Worm (Caenorhabditis elegans) whole organism, late embryonic: Measurements from ENCODE around the gene Y42G9A.3.

ENCODE experiments used
- C38D4.7 ChIP-seq: fragments of 200-800 bp; sonication (Bioruptor generic); optimal IDR thresholded peaks from 2 replicates; lab custom pipeline; 2018; ENCODE audit warnings: mild to moderate bottlenecking, missing genetic modification characterization, moderate library complexity, missing compliant biosample characterization
- K09A11.1 ChIP-seq: sonication (generic microtip); optimal IDR thresholded peaks from 2 replicates; lab custom pipeline; 2017; ENCODE audit warnings: antibody characterized with exemption, mild to moderate bottlenecking, missing genetic modification characterization, missing compliant biosample characterization; ENCODE audit not compliant: insufficient read depth
- ceh-18 ChIP-seq: sonication (generic microtip); optimal IDR thresholded peaks from 2 replicates; lab custom pipeline; 2016; ENCODE audit warnings: missing genetic modification characterization, missing compliant biosample characterization
- ceh-19 ChIP-seq: fragments of 200-800 bp; sonication (Bioruptor generic); optimal IDR thresholded peaks from 2 replicates; lab custom pipeline; 2018; ENCODE audit warnings: mild to moderate bottlenecking, missing genetic modification characterization, missing compliant biosample characterization
- ceh-2 ChIP-seq: sonication (generic microtip); optimal IDR thresholded peaks from 2 replicates; lab custom pipeline; 2016; ENCODE audit warnings: missing genotype, missing genetic modification characterization, missing compliant biosample characterization
- ceh-24 ChIP-seq: sonication (generic microtip); optimal IDR thresholded peaks from 2 replicates; lab custom pipeline; 2016; ENCODE audit warnings: mild to moderate bottlenecking, missing genetic modification characterization, missing compliant biosample characterization
- ceh-30 ChIP-seq: fragments of 150-350 bp; optimal IDR thresholded peaks from 2 replicates; lab custom pipeline; 2014; ENCODE audit warnings: missing biosample characterization, missing genetic modification characterization
- ceh-48 ChIP-seq: sonication (generic microtip); optimal IDR thresholded peaks from 2 replicates; lab custom pipeline; 2016; ENCODE audit warnings: missing genetic modification characterization, inconsistent platforms, missing compliant biosample characterization
- che-1 ChIP-seq: sonication (generic microtip); optimal IDR thresholded peaks from 2 replicates; lab custom pipeline; 2016; ENCODE audit warnings: mild to moderate bottlenecking, missing genetic modification characterization, missing compliant biosample characterization
- elt-2 ChIP-seq: sonication (generic microtip); optimal IDR thresholded peaks from 2 replicates; lab custom pipeline; 2016; ENCODE audit warnings: missing genetic modification reagents, missing genetic modification characterization, missing compliant biosample characterization
- fax-1 ChIP-seq: sonication (generic microtip); optimal IDR thresholded peaks from 2 replicates; lab custom pipeline; 2016; ENCODE audit warnings: missing genotype, missing genetic modification characterization, missing compliant biosample characterization
- fkh-10 ChIP-seq: fragments of 150-350 bp; optimal IDR thresholded peaks from 2 replicates; lab custom pipeline; 2014; ENCODE audit warnings: missing biosample characterization, missing genetic modification reagents, missing genetic modification characterization
- gmeb-2 ChIP-seq: sonication (generic microtip); optimal IDR thresholded peaks from 2 replicates; lab custom pipeline; 2016; ENCODE audit warnings: missing genetic modification characterization, inconsistent platforms, missing compliant biosample characterization
- hlh-15 ChIP-seq: sonication (generic microtip); optimal IDR thresholded peaks from 2 replicates; lab custom pipeline; 2016; ENCODE audit warnings: missing genetic modification characterization, missing compliant biosample characterization
- hlh-30 ChIP-seq: sonication (generic microtip); optimal IDR thresholded peaks from 2 replicates; lab custom pipeline; 2017; ENCODE audit warnings: antibody characterized with exemption, missing genetic modification characterization, missing compliant biosample characterization; ENCODE audit not compliant: insufficient read depth
- hlh-6 ChIP-seq: sonication (generic microtip); optimal IDR thresholded peaks from 2 replicates; lab custom pipeline; 2016; ENCODE audit warnings: missing genotype, missing genetic modification characterization, missing compliant biosample characterization
- hlh-8 ChIP-seq: sonication (generic microtip); optimal IDR thresholded peaks from 2 replicates; lab custom pipeline; 2016; ENCODE audit warnings: missing genotype, missing genetic modification characterization, missing compliant biosample characterization
- lim-6 ChIP-seq: sonication (generic microtip); optimal IDR thresholded peaks from 2 replicates; lab custom pipeline; 2016; ENCODE audit warnings: missing genetic modification characterization, missing compliant biosample characterization
- mec-3 ChIP-seq: sonication (generic microtip); optimal IDR thresholded peaks from 2 replicates; lab custom pipeline; 2016; ENCODE audit warnings: borderline replicate concordance, missing genetic modification characterization, missing compliant biosample characterization
- nfya-1 ChIP-seq: sonication (generic microtip); optimal IDR thresholded peaks from 2 replicates; lab custom pipeline; 2017; ENCODE audit warnings: missing genetic modification characterization, mild to moderate bottlenecking, missing compliant biosample characterization, antibody characterized with exemption, moderate library complexity
- nhr-11 ChIP-seq: fragments of 150-350 bp; optimal IDR thresholded peaks from 2 replicates; lab custom pipeline; 2014; ENCODE audit warnings: missing biosample characterization, missing genetic modification characterization
- npax-4 ChIP-seq: sonication (generic microtip); optimal IDR thresholded peaks from 2 replicates; lab custom pipeline; 2016; ENCODE audit warnings: missing genetic modification characterization, missing compliant biosample characterization
- pag-3 ChIP-seq: sonication (generic microtip); optimal IDR thresholded peaks from 2 replicates; lab custom pipeline; 2016; ENCODE audit warnings: missing compliant biosample characterization, missing genetic modification characterization, borderline replicate concordance
- pax-1 ChIP-seq: fragments of 150-350 bp; optimal IDR thresholded peaks from 2 replicates; lab custom pipeline; 2014; ENCODE audit warnings: missing biosample characterization, missing genetic modification characterization
- pqm-1 ChIP-seq: sonication (generic microtip); optimal IDR thresholded peaks from 2 replicates; lab custom pipeline; 2016; ENCODE audit warnings: missing genetic modification characterization, missing compliant biosample characterization
- tbx-2 ChIP-seq: sonication (generic microtip); optimal IDR thresholded peaks from 2 replicates; lab custom pipeline; 2016; ENCODE audit warnings: missing genetic modification characterization, missing compliant biosample characterization
- tbx-7 ChIP-seq: sonication (generic microtip); optimal IDR thresholded peaks from 2 replicates; lab custom pipeline; 2016; ENCODE audit warnings: missing genotype, missing genetic modification characterization, missing compliant biosample characterization
- unc-42 ChIP-seq: sonication (generic microtip); optimal IDR thresholded peaks from 2 replicates; lab custom pipeline; 2016; ENCODE audit warnings: missing genotype, missing genetic modification characterization, missing compliant biosample characterization
- unc-86 ChIP-seq: sonication (generic microtip); optimal IDR thresholded peaks from 2 replicates; lab custom pipeline; 2016; ENCODE audit warnings: missing genetic modification characterization, missing compliant biosample characterization
- ztf-16 ChIP-seq: sonication (generic microtip); optimal IDR thresholded peaks from 2 replicates; lab custom pipeline; 2017; ENCODE audit warnings: missing genetic modification characterization, missing compliant biosample characterization

Y42G9A.3 gene

DNA sequence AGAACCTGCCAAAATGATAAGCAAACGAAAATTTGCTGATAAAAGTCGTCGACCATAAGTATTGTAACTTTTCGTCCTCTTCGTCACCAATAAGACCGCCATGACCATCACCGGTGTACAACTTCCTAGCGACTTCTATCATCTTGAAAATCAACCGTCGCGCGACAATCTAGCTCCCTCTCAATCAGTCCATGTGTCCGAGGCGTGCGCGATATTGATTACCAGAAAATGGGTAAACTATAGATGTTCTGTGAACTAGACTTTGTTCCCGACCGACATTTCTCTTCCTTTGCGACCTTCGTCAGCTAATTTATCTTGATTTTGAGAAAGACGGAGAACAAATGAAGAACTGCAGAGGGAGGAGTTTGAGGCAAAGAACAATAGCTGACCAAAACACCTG, 749 bp upstream of the Y42G9A.3 start:
- TF ChIP-seq gmeb-2 (tag; lab: Kevin White, UChicago) (no peak), K09A11.1 (no peak), mec-3 (tag; lab: Kevin White, UChicago) (no peak)
- TF ChIP-seq, all 69 proteins: peak for 0

- TF ChIP-seq tbx-7 (tag; lab: Kevin White, UChicago): no peak
- no peak for TF ChIP-seq ceh-24 (tag; lab: Kevin White, UChicago)
- TF ChIP-seq hlh-30 (tag; lab: Kevin White, UChicago): no peak
- TF ChIP-seq C38D4.7 (GFP tag; lab: Kevin White, UChicago): no peak
- TF ChIP-seq pqm-1 (tag; lab: Kevin White, UChicago): no peak
- no peak for TF ChIP-seq ceh-30
- TF ChIP-seq fkh-10 (GFP tag; lab: Kevin White, UChicago): no peak
Observed at ce11 chrIII:6146797-6147196, 739 bp downstream of the Y42G9A.3 start.

ce11 chrIII:6147903-6148302, 1.8 kb downstream of the Y42G9A.3 start, which contains the start of gene Y42G9A.2:
Gene Y42G9A.2, plus strand, starts transcription at chrIII:6148186.
- TF ChIP-seq ceh-48 (tag; lab: Kevin White, UChicago) (no peak), che-1 (tag; lab: Kevin White, UChicago) (no peak), fax-1 (no peak), hlh-6 (tag; lab: Kevin White, UChicago) (no peak), fkh-10 (GFP tag; lab: Kevin White, UChicago) (no peak), ceh-18 (tag; lab: Kevin White, UChicago) (no peak), ceh-2 (tag; lab: Kevin White, UChicago) (no peak), ztf-16 (no peak)

DNA sequence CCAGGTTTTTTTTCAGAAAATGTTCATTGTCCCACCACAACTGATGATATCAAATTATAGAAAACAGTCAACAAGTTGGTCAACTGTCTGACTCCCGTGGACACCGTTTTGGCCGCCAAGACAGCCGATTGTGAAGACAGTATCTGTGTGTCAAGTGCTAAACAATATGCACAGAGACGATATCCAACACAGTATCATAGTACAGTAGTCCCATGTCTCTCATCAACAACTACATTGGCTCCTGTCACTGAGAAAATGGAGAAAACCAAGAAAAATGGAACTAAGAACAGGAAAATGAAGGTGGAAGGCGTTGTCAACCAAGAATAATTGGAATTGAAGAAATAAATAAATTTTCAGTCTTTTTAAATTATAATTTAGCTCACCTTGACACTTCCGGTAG, 2.6 kb downstream of the Y42G9A.3 start:
- TF ChIP-seq hlh-30 (tag; lab: Kevin White, UChicago): no peak
- no peak for TF ChIP-seq pag-3
- no peak for TF ChIP-seq hlh-8 (tag; lab: Kevin White, UChicago)
- no peak for TF ChIP-seq pqm-1 (tag; lab: Kevin White, UChicago)
- no peak for TF ChIP-seq nfya-1 (tag; lab: Kevin White, UChicago)

DNA sequence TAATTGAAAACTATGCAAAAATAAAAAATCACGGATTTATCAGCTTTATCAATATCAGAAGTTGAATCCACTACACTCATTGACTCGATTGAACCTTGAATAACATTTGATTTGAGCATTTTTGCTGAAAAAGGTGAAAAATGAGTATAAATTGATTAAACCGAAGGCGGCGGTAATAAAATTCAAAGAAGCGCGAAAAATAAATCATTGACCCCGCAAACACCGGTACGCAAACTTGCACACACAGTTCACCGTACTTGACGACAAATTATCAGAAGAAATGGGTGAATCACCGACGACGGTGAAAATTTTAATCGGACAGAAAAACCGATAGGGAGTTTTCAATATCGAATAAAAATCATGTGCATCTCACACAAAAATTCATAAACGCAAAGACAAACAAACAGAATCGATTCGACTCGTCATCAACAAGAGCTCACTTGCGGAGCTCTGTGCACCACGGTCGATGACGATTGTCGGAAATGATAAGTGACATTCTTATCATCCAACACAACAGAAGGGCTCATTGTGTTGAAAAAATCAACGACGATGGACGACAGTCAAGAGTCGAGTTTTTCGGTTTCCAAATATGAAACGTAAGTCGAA, 3.5 kb downstream of the Y42G9A.3 start, which contains the start of the genes wht-7 and Y42G9A.1:
TSS of gene wht-7 (minus strand) at position 131 of the 606 bp plus-strand sequence.
TSS of gene Y42G9A.1 (plus strand) at position 495 of the 606 bp plus-strand sequence.
- TF ChIP-seq lim-6 (tag; lab: Kevin White, UChicago): no peak
- peak; percentile 31 for TF ChIP-seq elt-2

DNA sequence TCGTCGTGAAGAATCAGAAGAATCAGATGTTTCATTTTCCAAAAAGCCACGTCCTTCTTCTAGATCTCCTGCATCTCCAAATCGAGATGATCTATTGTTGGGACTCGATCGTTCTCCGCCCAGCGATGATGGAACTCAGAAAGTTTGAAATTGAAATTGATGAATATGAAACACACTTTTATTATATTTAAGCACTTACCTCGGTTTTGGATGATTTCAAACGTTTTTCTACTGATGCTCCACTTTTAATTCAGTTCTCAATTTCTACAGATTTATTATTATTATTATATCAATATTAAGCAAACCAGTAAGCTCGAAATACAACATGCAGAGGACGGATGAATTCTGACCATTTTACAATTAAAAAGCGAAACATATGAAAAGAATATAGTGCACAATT, 8.5 kb downstream of the Y42G9A.3 start:
- TF ChIP-seq lim-6 (tag; lab: Kevin White, UChicago): no peak
- no peak for TF ChIP-seq nhr-11 (tag; lab: Kevin White, UChicago)
- TF ChIP-seq ceh-18 (tag; lab: Kevin White, UChicago): no peak
- TF ChIP-seq ztf-16: no peak
- TF ChIP-seq pax-1 (tag; lab: Kevin White, UChicago): no peak
- no peak for TF ChIP-seq unc-86 (tag; lab: Kevin White, UChicago)
- no peak for TF ChIP-seq gmeb-2 (tag; lab: Kevin White, UChicago)
- no peak for TF ChIP-seq hlh-15
- no peak for TF ChIP-seq unc-42 (tag; lab: Kevin White, UChicago)
- TF ChIP-seq npax-4: no peak
- TF ChIP-seq, all 69 proteins: peak for 0

DNA sequence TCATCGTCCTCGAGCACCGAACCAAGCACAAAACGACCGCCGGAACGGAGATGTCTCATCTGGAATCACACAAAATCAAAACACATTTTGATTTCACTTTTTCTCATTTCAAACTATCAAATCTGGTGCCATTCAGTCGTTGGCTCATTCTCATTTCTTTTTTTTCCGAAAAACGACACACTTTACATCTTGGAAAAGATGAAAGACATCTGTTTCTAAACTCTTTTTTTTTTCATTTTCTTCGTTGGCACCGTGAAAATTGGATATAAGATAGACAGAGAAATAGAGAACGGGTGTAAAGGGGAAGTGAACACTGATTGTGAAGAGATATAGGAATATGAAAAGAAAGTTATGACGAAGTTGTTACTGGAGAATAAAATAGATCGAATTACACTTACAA, 9.7 kb downstream of the Y42G9A.3 start:
- TF ChIP-seq pax-1 (tag; lab: Kevin White, UChicago) (no peak), pag-3 (no peak), ceh-19 (GFP tag; lab: Kevin White, UChicago) (no peak), tbx-2 (tag; lab: Kevin White, UChicago) (no peak), tbx-7 (tag; lab: Kevin White, UChicago) (no peak), nfya-1 (tag; lab: Kevin White, UChicago) (no peak)
- TF ChIP-seq, all 69 proteins: peak for 0
